Worm (Caenorhabditis elegans) whole organism, late embryonic: Measurements from ENCODE around the gene ZK686.6.

ENCODE experiments used
- C38D4.7 ChIP-seq: fragments of 200-800 bp; sonication (Bioruptor generic); optimal IDR thresholded peaks from 2 replicates; lab custom pipeline; 2018; ENCODE audit warnings: mild to moderate bottlenecking, missing genetic modification characterization, moderate library complexity, missing compliant biosample characterization
- K09A11.1 ChIP-seq: sonication (generic microtip); optimal IDR thresholded peaks from 2 replicates; lab custom pipeline; 2017; ENCODE audit warnings: antibody characterized with exemption, mild to moderate bottlenecking, missing genetic modification characterization, missing compliant biosample characterization; ENCODE audit not compliant: insufficient read depth
- ceh-14 ChIP-seq: sonication (generic microtip); optimal IDR thresholded peaks from 2 replicates; lab custom pipeline; 2016; ENCODE audit warnings: missing genotype, missing genetic modification characterization, missing compliant biosample characterization
- ceh-18 ChIP-seq: sonication (generic microtip); optimal IDR thresholded peaks from 2 replicates; lab custom pipeline; 2016; ENCODE audit warnings: missing genetic modification characterization, missing compliant biosample characterization
- ceh-19 ChIP-seq: fragments of 200-800 bp; sonication (Bioruptor generic); optimal IDR thresholded peaks from 2 replicates; lab custom pipeline; 2018; ENCODE audit warnings: mild to moderate bottlenecking, missing genetic modification characterization, missing compliant biosample characterization
- ceh-24 ChIP-seq: sonication (generic microtip); optimal IDR thresholded peaks from 2 replicates; lab custom pipeline; 2016; ENCODE audit warnings: mild to moderate bottlenecking, missing genetic modification characterization, missing compliant biosample characterization
- ceh-45 ChIP-seq: fragments of 200-800 bp; sonication (Bioruptor generic); IDR thresholded peaks from 2 replicates; pipeline ENCODE4 v1.3.6; 2022; ENCODE audit warnings: missing genetic modification reagents, missing genetic modification characterization, missing compliant biosample characterization
- ceh-6 ChIP-seq: fragments of 200-800 bp; sonication (Bioruptor generic); optimal IDR thresholded peaks from 2 replicates; lab custom pipeline; 2018; ENCODE audit warnings: mild to moderate bottlenecking, missing genetic modification characterization, missing compliant biosample characterization
- ceh-9 ChIP-seq: sonication (generic microtip); optimal IDR thresholded peaks from 2 replicates; lab custom pipeline; 2016; ENCODE audit warnings: mild to moderate bottlenecking, missing genetic modification characterization, inconsistent platforms, missing compliant biosample characterization
- dve-1 ChIP-seq: sonication (generic microtip); optimal IDR thresholded peaks from 2 replicates; lab custom pipeline; 2017; ENCODE audit warnings: antibody characterized with exemption, mild to moderate bottlenecking, missing genetic modification characterization, missing compliant biosample characterization
- eyg-1 ChIP-seq: sonication (generic microtip); optimal IDR thresholded peaks from 2 replicates; lab custom pipeline; 2016; ENCODE audit warnings: missing genotype, missing genetic modification characterization, missing compliant biosample characterization
- fax-1 ChIP-seq: sonication (generic microtip); optimal IDR thresholded peaks from 2 replicates; lab custom pipeline; 2016; ENCODE audit warnings: missing genotype, missing genetic modification characterization, missing compliant biosample characterization
- fkh-10 ChIP-seq: fragments of 150-350 bp; optimal IDR thresholded peaks from 2 replicates; lab custom pipeline; 2014; ENCODE audit warnings: missing biosample characterization, missing genetic modification reagents, missing genetic modification characterization
- hlh-13 ChIP-seq: fragments of 200-800 bp; sonication (Bioruptor generic); optimal IDR thresholded peaks from 2 replicates; lab custom pipeline; 2018; ENCODE audit warnings: mild to moderate bottlenecking, missing genetic modification characterization, missing compliant biosample characterization
- hlh-15 ChIP-seq: sonication (generic microtip); optimal IDR thresholded peaks from 2 replicates; lab custom pipeline; 2016; ENCODE audit warnings: missing genetic modification characterization, missing compliant biosample characterization
- hlh-6 ChIP-seq: sonication (generic microtip); optimal IDR thresholded peaks from 2 replicates; lab custom pipeline; 2016; ENCODE audit warnings: missing genotype, missing genetic modification characterization, missing compliant biosample characterization
- lin-11 ChIP-seq: fragments of 200-800 bp; sonication (Bioruptor generic); optimal IDR thresholded peaks from 2 replicates; lab custom pipeline; 2018; ENCODE audit warnings: mild to moderate bottlenecking, missing genetic modification characterization, missing compliant biosample characterization
- madf-2 ChIP-seq: sonication (generic microtip); optimal IDR thresholded peaks from 2 replicates; lab custom pipeline; 2017; ENCODE audit warnings: missing genetic modification characterization, missing compliant biosample characterization
- mec-3 ChIP-seq: sonication (generic microtip); optimal IDR thresholded peaks from 2 replicates; lab custom pipeline; 2016; ENCODE audit warnings: borderline replicate concordance, missing genetic modification characterization, missing compliant biosample characterization
- nfya-1 ChIP-seq: sonication (generic microtip); optimal IDR thresholded peaks from 2 replicates; lab custom pipeline; 2017; ENCODE audit warnings: missing genetic modification characterization, mild to moderate bottlenecking, missing compliant biosample characterization, antibody characterized with exemption, moderate library complexity
- odd-2 ChIP-seq: sonication (generic microtip); optimal IDR thresholded peaks from 2 replicates; lab custom pipeline; 2017; ENCODE audit warnings: antibody characterized with exemption, mild to moderate bottlenecking, missing genetic modification characterization, missing compliant biosample characterization
- pag-3 ChIP-seq: sonication (generic microtip); optimal IDR thresholded peaks from 2 replicates; lab custom pipeline; 2016; ENCODE audit warnings: missing compliant biosample characterization, missing genetic modification characterization, borderline replicate concordance
- pat-9 ChIP-seq: fragments of 200-800 bp; sonication (Bioruptor generic); optimal IDR thresholded peaks from 2 replicates; lab custom pipeline; 2018; ENCODE audit warnings: mild to moderate bottlenecking, missing genetic modification characterization, moderate library complexity, missing compliant biosample characterization
- pqm-1 ChIP-seq: sonication (generic microtip); optimal IDR thresholded peaks from 2 replicates; lab custom pipeline; 2016; ENCODE audit warnings: missing genetic modification characterization, missing compliant biosample characterization
- ref-2 ChIP-seq: sonication (generic microtip); optimal IDR thresholded peaks from 2 replicates; lab custom pipeline; 2016; ENCODE audit warnings: missing genetic modification characterization, missing compliant biosample characterization
- tbx-2 ChIP-seq: sonication (generic microtip); optimal IDR thresholded peaks from 2 replicates; lab custom pipeline; 2016; ENCODE audit warnings: missing genetic modification characterization, missing compliant biosample characterization
- tbx-7 ChIP-seq: sonication (generic microtip); optimal IDR thresholded peaks from 2 replicates; lab custom pipeline; 2016; ENCODE audit warnings: missing genotype, missing genetic modification characterization, missing compliant biosample characterization
- unc-3 ChIP-seq, 2 experiments: fragments of 200-800 bp in 1 of 2; sonication (Bioruptor generic) in 1 of 2; sonication (generic microtip) in 1 of 2; conservative IDR thresholded peaks in 1 of 2; optimal IDR thresholded peaks in 1 of 2; 2 replicates each; pipeline versions ENCODE4 v1.3.6 to Lab custom; 2016 to 2022; ENCODE audit warnings: missing compliant biosample characterization in 2 of 2, missing genetic modification characterization in 2 of 2, missing genetic modification reagents in 1 of 2
- unc-42 ChIP-seq: sonication (generic microtip); optimal IDR thresholded peaks from 2 replicates; lab custom pipeline; 2016; ENCODE audit warnings: missing genotype, missing genetic modification characterization, missing compliant biosample characterization
- zip-5 ChIP-seq: sonication (generic microtip); optimal IDR thresholded peaks from 2 replicates; lab custom pipeline; 2016; ENCODE audit warnings: missing genetic modification characterization, missing compliant biosample characterization
- ztf-16 ChIP-seq: sonication (generic microtip); optimal IDR thresholded peaks from 2 replicates; lab custom pipeline; 2017; ENCODE audit warnings: missing genetic modification characterization, missing compliant biosample characterization

Gene ZK686.6

DNA sequence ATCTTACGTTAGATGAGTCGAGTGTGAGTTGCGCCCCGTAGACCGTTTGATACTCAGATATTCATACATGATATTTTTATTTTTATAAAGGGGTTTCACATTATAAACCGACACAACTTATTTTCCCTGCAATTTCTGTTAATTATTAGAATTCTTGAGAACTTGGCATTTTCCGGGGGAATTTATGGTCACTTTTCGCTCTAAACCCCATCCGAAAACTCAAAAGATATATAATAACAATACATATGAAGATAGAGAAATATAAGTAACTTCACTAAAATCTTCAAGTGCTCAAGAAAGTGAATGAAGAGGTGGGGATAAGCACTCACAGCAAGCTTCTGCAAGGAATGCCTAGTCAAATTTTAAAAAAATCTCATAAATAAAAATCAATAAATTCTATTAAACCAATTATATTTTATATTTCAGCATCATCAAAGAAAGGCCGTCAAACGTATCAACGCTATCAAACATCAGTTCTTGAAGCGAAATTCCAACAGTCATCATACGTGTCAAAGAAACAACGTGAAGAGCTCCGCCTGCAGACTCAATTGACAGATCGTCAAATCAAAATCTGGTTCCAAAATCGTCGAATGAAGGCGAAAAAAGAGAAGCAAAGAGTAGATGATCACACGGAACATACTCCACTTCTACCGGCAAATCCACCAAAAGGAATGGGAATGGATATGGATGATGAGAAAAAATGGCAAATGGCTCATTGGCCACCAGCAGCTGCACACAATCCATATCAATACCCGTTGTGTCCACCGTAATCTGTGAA lies 43.0 kb upstream of the ZK686.6 start:
- no peak for TF ChIP-seq K09A11.1 (tag; lab: Kevin White, UChicago)
- TF ChIP-seq hlh-15 (tag; lab: Kevin White, UChicago) = no peak
- no peak for TF ChIP-seq ceh-24 (tag; lab: Kevin White, UChicago)
- no peak for TF ChIP-seq dve-1 (tag; lab: Kevin White, UChicago)
- TF ChIP-seq fkh-10 (GFP tag; lab: Kevin White, UChicago) = no peak
- TF ChIP-seq tbx-7 (tag; lab: Kevin White, UChicago) = no peak
- no peak for TF ChIP-seq fax-1 (tag; lab: Kevin White, UChicago)
- no peak for TF ChIP-seq ceh-19
- no peak for TF ChIP-seq ref-2 (tag; lab: Kevin White, UChicago)
- TF ChIP-seq unc-3 (GFP tag; conservative IDR thresholded peaks at IDR 0.05; lab: Robert Waterston, UW) = no peak
- no peak for TF ChIP-seq unc-3 (tag; optimal IDR thresholded peaks at IDR 0.05; lab: Kevin White, UChicago)
- TF ChIP-seq odd-2 (tag; lab: Kevin White, UChicago) = no peak

DNA sequence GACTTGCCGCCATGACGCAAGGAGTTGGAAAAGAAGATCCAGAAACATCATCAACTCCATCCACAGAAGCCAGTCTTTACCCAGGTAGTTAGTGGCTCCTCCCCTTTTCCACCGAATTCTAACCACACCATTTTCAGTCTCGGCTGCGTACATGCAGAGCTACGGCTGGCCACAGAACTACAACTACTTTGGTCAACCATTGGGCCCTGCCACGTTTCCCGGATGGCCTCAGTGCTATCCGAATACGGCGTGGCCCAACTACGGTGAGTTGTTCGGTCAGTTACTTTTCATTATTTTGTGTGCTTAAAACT lies 42.2 kb upstream of the ZK686.6 start:
- no peak for TF ChIP-seq dve-1 (tag; lab: Kevin White, UChicago)
- TF ChIP-seq C38D4.7 (GFP tag; lab: Kevin White, UChicago) = no peak
- TF ChIP-seq ceh-45 (GFP tag; lab: Robert Waterston, UW) = no peak
- no peak for TF ChIP-seq ceh-14 (tag; lab: Kevin White, UChicago)
- TF ChIP-seq hlh-13 (GFP tag; lab: Kevin White, UChicago) = no peak

DNA sequence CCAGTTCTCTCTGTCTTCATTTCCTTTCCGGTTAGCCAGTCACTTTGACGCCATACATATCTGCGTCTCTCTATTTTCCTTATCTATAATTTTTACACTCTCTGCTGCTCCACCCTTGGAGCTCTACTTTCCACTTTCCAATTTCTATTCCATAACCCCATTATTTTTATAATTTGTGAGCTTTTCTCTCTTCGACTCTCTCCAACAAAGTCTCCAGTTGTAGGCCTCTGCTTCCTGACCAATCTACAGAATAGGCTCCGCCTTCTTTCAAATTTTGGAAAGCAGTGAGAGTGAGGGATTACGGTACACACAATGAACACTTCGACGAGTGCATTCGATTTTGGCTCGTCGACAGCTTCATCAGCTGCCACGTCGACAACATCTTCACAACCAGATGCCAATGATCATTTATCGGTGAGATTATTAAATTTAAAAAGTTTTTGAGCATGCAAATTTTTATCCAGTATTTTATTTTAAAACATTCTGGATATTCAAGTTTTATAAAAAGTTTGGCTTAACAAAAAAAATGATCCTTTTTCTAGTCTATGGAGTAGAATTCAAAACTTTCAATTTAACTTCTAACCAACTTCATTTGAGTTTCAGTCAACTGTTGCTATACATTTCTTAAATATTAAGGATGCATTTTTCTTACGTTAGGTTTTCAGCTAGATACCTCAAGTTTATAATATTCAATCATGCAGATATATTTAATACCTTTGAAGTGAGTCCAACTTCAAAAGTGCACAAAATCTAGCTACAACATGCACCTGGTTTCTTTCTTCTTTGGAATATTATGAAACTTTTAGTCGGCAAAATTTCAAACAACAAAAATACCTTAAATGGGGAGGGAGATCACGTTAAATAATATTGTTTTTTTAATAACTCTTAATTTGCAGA lies 41.6 kb upstream of the ZK686.6 start, which contains the start of gene egl-5:
egl-5 (plus strand) TSS at position 216 of the 897 bp plus-strand sequence.
- TF ChIP-seq nfya-1 (peak; percentile 47), zip-5 (tag; lab: Kevin White, UChicago) (no peak)

DNA sequence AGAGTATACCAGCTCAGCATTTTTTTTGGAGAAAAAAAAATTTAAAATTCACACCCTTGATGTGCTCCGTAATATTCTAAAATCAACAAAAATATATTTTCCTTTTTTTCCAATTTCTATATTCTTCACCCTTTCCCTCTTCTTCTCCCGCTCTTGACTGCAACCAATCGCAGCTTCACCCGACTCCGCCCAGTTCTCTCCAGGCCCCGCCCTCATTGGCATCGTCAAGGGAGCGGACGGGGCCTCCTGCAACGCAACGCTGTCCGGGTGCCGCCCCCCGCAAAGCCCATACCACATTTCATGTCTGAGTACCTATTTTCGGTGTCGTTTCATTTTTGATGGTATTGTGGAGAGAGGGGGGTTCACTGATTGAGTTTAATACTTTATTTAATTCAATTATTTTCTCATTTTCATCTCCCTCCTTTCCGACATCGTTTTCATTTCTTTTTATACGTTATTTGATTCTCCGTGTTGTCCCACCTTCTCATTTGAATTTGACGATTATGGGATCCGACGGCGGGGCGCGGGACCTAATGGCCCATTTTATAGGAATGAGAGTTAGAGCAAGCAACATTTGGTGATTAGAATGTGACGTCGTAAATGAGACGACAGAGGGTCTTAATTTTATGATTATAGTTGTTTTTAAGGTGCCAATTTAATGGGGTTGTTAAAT lies 39.5 kb upstream of the ZK686.6 start:
- peak; percentile 49 for TF ChIP-seq ref-2 (tag; lab: Kevin White, UChicago)
- peak; percentile 98 for TF ChIP-seq nfya-1
- TF ChIP-seq ceh-14 (tag; lab: Kevin White, UChicago) = peak; percentile 34
- TF ChIP-seq ceh-18 (tag; lab: Kevin White, UChicago) = no peak
- no peak for TF ChIP-seq ceh-9 (tag; lab: Kevin White, UChicago)
- TF ChIP-seq madf-2 (tag; lab: Kevin White, UChicago) = no peak
- TF ChIP-seq ceh-45 (GFP tag; lab: Robert Waterston, UW) = no peak
- TF ChIP-seq ceh-6 = no peak
- TF ChIP-seq unc-42 (tag; lab: Kevin White, UChicago) = peak; percentile 23

ce11 chrIII:7809033-7809432 lies 36.2 kb upstream of the ZK686.6 start:
- TF ChIP-seq pag-3 (tag; lab: Kevin White, UChicago) (no peak), pat-9 (tag; lab: Kevin White, UChicago) (no peak), fax-1 (tag; lab: Kevin White, UChicago) (no peak), mec-3 (no peak), eyg-1 (tag; lab: Kevin White, UChicago) (no peak), hlh-6 (tag; lab: Kevin White, UChicago) (no peak), ceh-14 (tag; lab: Kevin White, UChicago) (no peak), fkh-10 (GFP tag; lab: Kevin White, UChicago) (no peak), pqm-1 (tag; lab: Kevin White, UChicago) (no peak), lin-11 (tag; lab: Kevin White, UChicago) (no peak), tbx-2 (tag; lab: Kevin White, UChicago) (no peak), ref-2 (tag; lab: Kevin White, UChicago) (no peak), ceh-18 (tag; lab: Kevin White, UChicago) (no peak), ztf-16 (tag; lab: Kevin White, UChicago) (no peak)
